Fruit fly (Drosophila melanogaster) whole organism, wandering third instar larva: Measurements from ENCODE around the gene CG4291.

Experiments used
- Hr83 ChIP-seq: fragments of 200-300 bp; sonication (Bioruptor generic); optimal IDR thresholded peaks from 2 replicates; lab custom pipeline; 2016; ENCODE audit warnings: missing biosample characterization, mild to moderate bottlenecking, missing genetic modification characterization, moderate library complexity; ENCODE audit not compliant: poor library complexity, severe bottlenecking
- dsf ChIP-seq: sonication (Bioruptor generic); optimal IDR thresholded peaks from 2 replicates; lab custom pipeline; 2016; ENCODE audit warnings: missing biosample characterization, missing genetic modification characterization, borderline replicate concordance
- foxo ChIP-seq, 2 experiments: fragments of 200-800 bp; sonication (Bioruptor generic); optimal IDR thresholded peaks; 2 replicates in 1 of 2; 3 replicates in 1 of 2; lab custom pipeline; 2016 to 2017; ENCODE audit warnings: missing biosample characterization in 2 of 2, missing genetic modification characterization in 2 of 2
- psq ChIP-seq: fragments of 200-800 bp; sonication (Bioruptor generic); optimal IDR thresholded peaks from 3 replicates; lab custom pipeline; 2017; ENCODE audit warnings: missing biosample characterization, mild to moderate bottlenecking, missing genetic modification characterization, moderate library complexity
- rgr ChIP-seq: fragments of 200-800 bp; sonication (Bioruptor generic); optimal IDR thresholded peaks from 3 replicates; lab custom pipeline; 2016; ENCODE audit warnings: missing biosample characterization, mild to moderate bottlenecking, missing genetic modification characterization

- TF ChIP-seq rgr (GFP tag; lab: Kevin White, UChicago) (no peak), Hr83 (GFP tag; lab: Kevin White, UChicago) (no peak), foxo (GFP tag; optimal IDR thresholded peaks at IDR 0.05; lab: Kevin White, UChicago) (no peak), dsf (GFP tag; lab: Kevin White, UChicago) (no peak), psq (no peak)
These were observed 44.6 kb upstream of the CG4291 start for dm6 chr2L:897124-897523.
